Worm (Caenorhabditis elegans): ENCODE measurements around the gene Y43F4B.10.

DNA sequence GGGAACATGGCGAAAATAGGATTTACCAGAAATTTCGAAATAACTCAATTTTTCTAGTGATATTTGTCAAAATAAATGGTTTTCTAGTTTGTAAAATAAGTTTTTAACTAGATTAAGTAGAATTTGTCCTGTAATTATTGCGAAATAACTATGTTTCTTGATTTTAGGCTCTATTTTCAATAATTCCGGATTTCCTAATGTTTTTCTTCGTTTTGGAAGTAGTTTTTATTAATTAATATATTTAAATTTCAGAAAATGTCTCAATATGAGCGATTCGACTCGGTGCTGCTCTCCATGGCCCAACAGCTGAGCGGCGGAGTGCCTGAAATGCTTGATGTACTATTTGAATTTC, 27.4 kb downstream of the Y43F4B.10 start, which contains the start of gene nud-1:
- TF ChIP-seq ama-1 (optimal IDR thresholded peaks at IDR 0.05) (no peak), ama-1 (GFP tag; optimal IDR thresholded peaks at IDR 0.05) (no peak), snpc-4 (GFP tag; optimal IDR thresholded peaks at IDR 0.05) (no peak), snpc-4 (tag; optimal IDR thresholded peaks at IDR 0.05) (no peak), T26A5.8 (tag; optimal IDR thresholded peaks at IDR 0.05) (no peak)
